Fruit fly (Drosophila melanogaster) Kc167 (cell line): ENCODE data around the gene CG18563.

Experiments used
- Myc ChIP-seq: fragments of >200 bp; optimal IDR thresholded peaks from 2 replicates; lab custom pipeline; 2017; ENCODE audit warnings: missing external identifiers
- Sin3A ChIP-seq: fragments of >200 bp; optimal IDR thresholded peaks from 2 replicates; lab custom pipeline; 2018; ENCODE audit warnings: missing external identifiers
- insv ChIP-seq: fragments of >200 bp; optimal IDR thresholded peaks from 3 replicates; lab custom pipeline; 2018; ENCODE audit warnings: missing external identifiers

DNA sequence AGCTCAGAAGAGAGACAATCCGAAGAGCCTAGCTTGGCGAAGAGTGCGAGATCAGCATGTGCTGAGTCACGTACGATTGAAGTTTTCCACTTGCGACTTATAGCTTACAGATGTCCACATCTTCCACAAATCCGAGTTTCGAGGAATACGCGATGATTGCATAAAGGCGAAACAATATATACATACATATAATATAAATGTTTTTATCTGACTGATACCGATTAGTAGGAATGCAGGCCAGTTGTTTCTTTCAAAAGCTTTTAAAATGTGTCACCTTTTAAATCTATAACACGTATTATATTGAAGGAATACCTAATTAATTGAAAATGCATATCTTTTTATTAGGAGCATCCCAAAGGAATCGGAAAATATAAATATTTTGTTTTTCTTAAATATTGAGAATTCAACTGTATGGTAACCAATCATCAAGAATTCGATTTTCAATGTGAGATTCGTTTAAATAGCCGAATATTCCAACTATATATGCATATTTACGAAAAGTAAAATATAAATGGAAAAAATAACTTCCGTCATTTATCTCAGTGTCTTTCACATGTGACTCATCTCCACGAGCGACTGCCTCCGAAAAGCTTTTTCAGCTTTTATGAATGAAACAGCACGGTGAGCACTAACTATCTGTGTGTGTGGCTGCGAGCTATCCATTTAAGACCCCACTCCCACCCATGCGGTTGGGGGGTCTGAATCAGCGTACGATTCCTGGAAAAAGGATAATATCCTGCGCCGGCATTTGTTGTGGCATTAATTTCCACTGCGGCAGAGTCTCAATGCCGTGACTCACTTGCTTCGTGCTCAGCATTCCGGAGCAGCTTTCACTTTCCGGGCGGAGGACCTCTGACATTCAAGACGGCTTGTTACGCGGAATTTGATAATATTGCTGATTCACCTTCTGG, 7.1 kb downstream of the CG18563 start:
- no peak for TF ChIP-seq insv (lab: Kevin White, UChicago)
- no peak for TF ChIP-seq Sin3A (lab: Kevin White, UChicago)
- TF ChIP-seq Myc: no peak
